Fruit fly (Drosophila melanogaster): ENCODE data around the gene CG33645.
A peak's percentile ranks its signal among the peaks of the same experiment; 100 is the strongest.

Gene CG33645

dm6 chr2L:13547738-13548726 is 15.4 kb downstream of the CG33645 start (continued):
- peak; percentile 23 for TF ChIP-seq CG11398 (GFP tag; optimal IDR thresholded peaks at IDR 0.05)
- no peak for TF ChIP-seq CG2889 (GFP tag; IDR thresholded peaks at IDR 0.05)
- TF ChIP-seq lov (optimal IDR thresholded peaks at IDR 0.05) = no peak
- TF ChIP-seq lov (GFP tag; IDR thresholded peaks at IDR 0.05) = 0 out of 3 replicates have a peak, but pooled peaks have one; percentile 36
- no peak for TF ChIP-seq CG14441 (GFP tag; IDR thresholded peaks at IDR 0.05)
- 0 out of 3 replicates have a peak, but pooled peaks have one; percentile 21 for TF ChIP-seq gce (GFP tag; IDR thresholded peaks at IDR 0.05)
- TF ChIP-seq CG8290 (GFP tag; optimal IDR thresholded peaks at IDR 0.05) = peak; percentile 41
- TF ChIP-seq CG8290 (tag; optimal IDR thresholded peaks at IDR 0.05) = peak in 1 of 2 experiments; percentile 32
- TF ChIP-seq CG12219 (GFP tag; optimal IDR thresholded peaks at IDR 0.05) = no peak
- TF ChIP-seq CG5180 (GFP tag; optimal IDR thresholded peaks at IDR 0.05) = no peak
- TF ChIP-seq Lpt (GFP tag; optimal IDR thresholded peaks at IDR 0.05) = no peak
- peak; percentile 69 for TF ChIP-seq CG18262 (tag; optimal IDR thresholded peaks at IDR 0.05)
- no peak for TF ChIP-seq da (GFP tag; optimal IDR thresholded peaks at IDR 0.05)
- TF ChIP-seq wdn (GFP tag; IDR thresholded peaks at IDR 0.05) = no peak
- peak; percentile 20 for TF ChIP-seq CG10543 (GFP tag; optimal IDR thresholded peaks at IDR 0.05)
- no peak for TF ChIP-seq CG13123 (GFP tag; optimal IDR thresholded peaks at IDR 0.05)
- TF ChIP-seq wek (GFP tag; optimal IDR thresholded peaks at IDR 0.05) = no peak
- TF ChIP-seq CG11695 (GFP tag; IDR thresholded peaks at IDR 0.05) = peak; percentile 41; the same call in 1 of the 3 replicates
- peak; percentile 46 for TF ChIP-seq Sox100B (GFP tag; optimal IDR thresholded peaks at IDR 0.05)
- no peak for TF ChIP-seq Scr (GFP tag; IDR thresholded peaks at IDR 0.05; ENCODE audit: partially characterized antibody)
- TF ChIP-seq D19A (tag; optimal IDR thresholded peaks at IDR 0.05) = peak; percentile 28
- TF ChIP-seq CG17612 (GFP tag; IDR thresholded peaks at IDR 0.05) = no peak
- TF ChIP-seq bsh (GFP tag; optimal IDR thresholded peaks at IDR 0.05) = peak in 1 of 2 experiments; percentile 44
- TF ChIP-seq Gsc (GFP tag; IDR thresholded peaks at IDR 0.05) = no peak
- TF ChIP-seq CG11085 (GFP tag; IDR thresholded peaks at IDR 0.05) = no peak
- no peak for TF ChIP-seq en (GFP tag; optimal IDR thresholded peaks at IDR 0.05)
- TF ChIP-seq abd-A (tag; optimal IDR thresholded peaks at IDR 0.05) = peak; percentile 92
- TF ChIP-seq CG12744 (GFP tag; optimal IDR thresholded peaks at IDR 0.05) = no peak
- TF ChIP-seq Med (GFP tag) = peak; percentile 92
- no peak for TF ChIP-seq odd (GFP tag; optimal IDR thresholded peaks at IDR 0.05)
- no peak for TF ChIP-seq ro (GFP tag; IDR thresholded peaks at IDR 0.05)
- TF ChIP-seq Oaz (GFP tag; IDR thresholded peaks at IDR 0.05) = no peak
- TF ChIP-seq CHES-1-like (GFP tag; optimal IDR thresholded peaks at IDR 0.05) = peak; percentile 27
- no peak for TF ChIP-seq dimm (GFP tag; IDR thresholded peaks at IDR 0.05)
- no peak for TF ChIP-seq CG10274 (GFP tag; optimal IDR thresholded peaks at IDR 0.05)
- no peak for TF ChIP-seq CG17912 (GFP tag; optimal IDR thresholded peaks at IDR 0.05)
- no peak for TF ChIP-seq ab (GFP tag; optimal IDR thresholded peaks at IDR 0.05)
- TF ChIP-seq CG9215 (GFP tag; IDR thresholded peaks at IDR 0.05) = peak; percentile 55
- peak; percentile 60 for TF ChIP-seq CG11504 (tag; optimal IDR thresholded peaks at IDR 0.05)
- TF ChIP-seq kni (GFP tag; optimal IDR thresholded peaks at IDR 0.05) = no peak
- no peak for TF ChIP-seq YL-1 (GFP tag; optimal IDR thresholded peaks at IDR 0.05)
- TF ChIP-seq CG16863 (GFP tag; optimal IDR thresholded peaks at IDR 0.05) = peak; percentile 38
- TF ChIP-seq mam (GFP tag; optimal IDR thresholded peaks at IDR 0.05) = peak; percentile 69
- TF ChIP-seq hth (optimal IDR thresholded peaks at IDR 0.05) = no peak
- no peak for TF ChIP-seq gt (GFP tag; IDR thresholded peaks at IDR 0.05)
- TF ChIP-seq CG7357 (GFP tag; IDR thresholded peaks at IDR 0.05) = no peak
- 0 out of 2 replicates have a peak, but pooled peaks have one; percentile 38 for TF ChIP-seq bbx (GFP tag; IDR thresholded peaks at IDR 0.05; ENCODE audit: partially characterized antibody)
- TF ChIP-seq CG6791 (GFP tag; IDR thresholded peaks at IDR 0.05; ENCODE audit: partially characterized antibody) = peak; percentile 52; the same call in 2 of the 3 replicates
- TF ChIP-seq CG4617 (GFP tag; optimal IDR thresholded peaks at IDR 0.05; ENCODE audit: borderline replicate concordance) = no peak
